Worm (Caenorhabditis elegans) whole organism, L2 larva: Measurements from ENCODE around the gene nlp-57.

Source experiments
- aly-2 ChIP-seq: fragments of 150-350 bp; optimal IDR thresholded peaks from 2 replicates; lab custom pipeline; 2014; ENCODE audit warnings: missing biosample characterization, missing genetic modification characterization
- blmp-1 ChIP-seq: sonication (generic microtip); optimal IDR thresholded peaks from 2 replicates; lab custom pipeline; 2017; ENCODE audit warnings: missing genetic modification characterization, mild to moderate bottlenecking, missing compliant biosample characterization, antibody characterized with exemption, moderate library complexity; ENCODE audit not compliant: insufficient read depth
- skn-1 ChIP-seq: sonication (generic microtip); optimal IDR thresholded peaks from 2 replicates; lab custom pipeline; 2017; ENCODE audit warnings: missing biosample characterization, missing genetic modification characterization
- unc-62 ChIP-seq: fragments of 150-350 bp; optimal IDR thresholded peaks from 2 replicates; lab custom pipeline; 2014; ENCODE audit warnings: missing biosample characterization, missing genetic modification reagents, missing genetic modification characterization

DNA sequence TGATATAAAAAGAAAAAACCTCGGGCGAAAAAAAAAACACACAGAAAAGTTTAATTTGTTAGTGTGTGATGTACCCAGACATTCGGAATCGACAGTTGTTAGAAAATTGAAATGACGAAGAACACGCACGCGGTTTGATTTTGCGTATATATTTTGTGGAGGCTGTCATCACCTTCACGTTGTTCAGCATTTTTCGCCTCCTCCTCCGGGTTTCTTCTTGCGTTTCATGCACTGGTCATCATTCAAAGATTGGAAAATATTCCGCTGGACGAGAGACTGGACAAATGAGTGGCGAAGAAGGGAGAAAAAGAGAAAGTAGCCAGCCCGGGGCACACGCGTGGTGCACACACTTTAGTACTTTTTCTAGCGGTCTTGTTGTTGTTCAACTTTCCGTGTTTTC, 28.0 kb downstream of the nlp-57 start:
- TF ChIP-seq aly-2 = no peak
- TF ChIP-seq blmp-1 (tag; lab: Kevin White, UChicago) = no peak
- no peak for TF ChIP-seq skn-1 (tag; lab: Kevin White, UChicago)
- TF ChIP-seq unc-62 (GFP tag; lab: Kevin White, UChicago) = no peak
